Fruit fly (Drosophila melanogaster) Kc167 (cell line): Measurements from ENCODE around the gene CG13895.

Experiments used
- h ChIP-seq: fragments of >200 bp; optimal IDR thresholded peaks from 3 replicates; lab custom pipeline; 2018; ENCODE audit warnings: missing external identifiers
- psq ChIP-seq: fragments of >200 bp; optimal IDR thresholded peaks from 2 replicates; lab custom pipeline; 2017; ENCODE audit warnings: missing external identifiers

DNA sequence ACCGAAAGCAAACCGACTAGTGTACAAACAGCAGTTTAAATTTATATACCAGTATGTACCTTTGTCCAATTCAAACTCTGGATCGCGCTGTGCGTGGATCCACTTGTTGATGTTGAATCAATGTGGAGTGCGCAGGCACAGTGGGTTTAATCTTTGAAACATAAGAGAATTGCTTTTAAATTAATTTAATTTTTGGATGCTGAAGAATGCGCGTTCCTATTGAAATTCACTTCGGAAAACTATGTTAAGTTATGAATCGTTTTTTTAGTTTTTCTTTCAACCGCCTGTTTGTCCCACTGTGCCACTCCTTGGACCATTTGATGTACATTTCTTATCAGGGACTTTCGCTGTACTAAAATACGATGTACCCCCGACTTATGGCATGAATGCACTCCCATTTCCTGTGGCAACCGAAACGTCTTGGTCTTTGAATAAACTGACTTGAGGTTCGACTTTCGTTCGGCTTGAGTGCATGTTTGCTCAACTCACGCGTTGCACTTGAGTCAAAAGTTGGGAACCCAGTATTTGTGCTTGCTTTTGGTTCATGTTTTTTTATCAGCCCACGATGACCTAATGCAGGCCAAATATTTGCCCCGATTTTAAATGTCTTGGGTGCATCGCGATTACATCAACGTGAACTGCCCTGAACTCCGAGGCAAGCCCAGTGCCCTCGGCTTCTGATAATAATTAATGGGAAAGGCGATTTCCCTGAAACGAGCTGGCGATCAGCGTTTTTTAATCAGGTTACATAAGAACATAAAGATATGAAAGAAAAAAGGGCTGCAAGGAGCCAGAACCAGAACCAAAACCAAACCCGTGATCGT lies 16.7 kb upstream of the CG13895 start:
- TF ChIP-seq psq (lab: Kevin White, UChicago) (no peak), h (lab: Kevin White, UChicago) (no peak)
